Worm (Caenorhabditis elegans): Measurements from ENCODE around the gene D1046.16.

Gene D1046.16

ce11 chrIV:8920284-8920806 lies 1.6 kb upstream of the D1046.16 start:
- TF ChIP-seq unc-62 (GFP tag; optimal IDR thresholded peaks at IDR 0.05), result no peak

- no peak for TF ChIP-seq unc-62 (GFP tag; optimal IDR thresholded peaks at IDR 0.05)
These were observed 784 bp upstream of the D1046.16 start for ce11 chrIV:8921166-8921565.

ce11 chrIV:8923381-8923780 lies 1.4 kb downstream of the D1046.16 start:
- TF ChIP-seq unc-62 (GFP tag; optimal IDR thresholded peaks at IDR 0.05), result no peak

ce11 chrIV:8924126-8924525 lies 2.2 kb downstream of the D1046.16 start:
- TF ChIP-seq unc-62 (GFP tag; optimal IDR thresholded peaks at IDR 0.05), result no peak

- no peak for TF ChIP-seq unc-62 (GFP tag; optimal IDR thresholded peaks at IDR 0.05)
These were observed 4.0 kb downstream of the D1046.16 start, which contains the start of the genes D1046.2 and cfim-2 for ce11 chrIV:8925990-8926389. D1046.2 (minus strand) TSS chrIV:8926067. cfim-2 (plus strand) TSS chrIV:8926324.

ce11 chrIV:8926511-8926910 lies 4.6 kb downstream of the D1046.16 start:
- TF ChIP-seq unc-62 (GFP tag; optimal IDR thresholded peaks at IDR 0.05), result no peak

ce11 chrIV:8927093-8927492 lies 5.1 kb downstream of the D1046.16 start:
- no peak for TF ChIP-seq unc-62 (GFP tag; optimal IDR thresholded peaks at IDR 0.05)

- no peak for TF ChIP-seq unc-62 (GFP tag; optimal IDR thresholded peaks at IDR 0.05)
These were observed 8.1 kb downstream of the D1046.16 start, which contains the start of the genes D1046.18 and slc-25A26 for ce11 chrIV:8929942-8930492. D1046.18 (plus strand) TSS chrIV:8930242. slc-25A26 (plus strand) TSS chrIV:8930442.

- TF ChIP-seq unc-62 (GFP tag; optimal IDR thresholded peaks at IDR 0.05), result no peak
These were observed 11.6 kb downstream of the D1046.16 start, which contains the start of gene D1046.4 for ce11 chrIV:8933575-8933974. D1046.4 (plus strand) TSS chrIV:8933875.

- TF ChIP-seq unc-62 (GFP tag; optimal IDR thresholded peaks at IDR 0.05), result no peak
These were observed 21.5 kb downstream of the D1046.16 start for ce11 chrIV:8943430-8943829.

- no peak for TF ChIP-seq unc-62 (GFP tag; optimal IDR thresholded peaks at IDR 0.05)
These were observed 25.2 kb downstream of the D1046.16 start for ce11 chrIV:8947146-8947545.

- no peak for TF ChIP-seq unc-62 (GFP tag; optimal IDR thresholded peaks at IDR 0.05)
These were observed 27.4 kb downstream of the D1046.16 start for ce11 chrIV:8949078-8950039.

ce11 chrIV:8951953-8952567 lies 30.1 kb downstream of the D1046.16 start:
- no peak for TF ChIP-seq unc-62 (GFP tag; optimal IDR thresholded peaks at IDR 0.05)

- no peak for TF ChIP-seq unc-62 (GFP tag; optimal IDR thresholded peaks at IDR 0.05)
These were observed 32.2 kb downstream of the D1046.16 start for ce11 chrIV:8954126-8954525.

- TF ChIP-seq unc-62 (GFP tag; optimal IDR thresholded peaks at IDR 0.05), result no peak
These were observed 34.2 kb downstream of the D1046.16 start, which contains the start of gene tpra-1 for ce11 chrIV:8956189-8956588. tpra-1 (plus strand) TSS chrIV:8956489.

ce11 chrIV:8965883-8966282 lies 43.9 kb downstream of the D1046.16 start, which contains the start of gene C53B4.2:
C53B4.2 (plus strand) TSS chrIV:8966183.
- TF ChIP-seq unc-62 (GFP tag; optimal IDR thresholded peaks at IDR 0.05), result no peak
